Fruit fly (Drosophila melanogaster) whole organism, wandering third instar larva: ENCODE data around the gene CG5781.

Experiments
- CG9705 ChIP-seq: fragments of 200-800 bp; sonication (Bioruptor generic); optimal IDR thresholded peaks from 2 replicates; lab custom pipeline; 2018; ENCODE audit warnings: missing biosample characterization, mild to moderate bottlenecking, missing genetic modification characterization
- Dfd ChIP-seq: fragments of >200 bp; optimal IDR thresholded peaks from 2 replicates; lab custom pipeline; 2017; ENCODE audit warnings: missing biosample characterization, missing genetic modification characterization
- GATAd ChIP-seq: sonication (Bioruptor generic); optimal IDR thresholded peaks from 2 replicates; lab custom pipeline; 2016; ENCODE audit warnings: missing biosample characterization, missing genetic modification characterization
- HLH106 ChIP-seq: fragments of 200-800 bp; optimal IDR thresholded peaks from 3 replicates; lab custom pipeline; 2019; ENCODE audit warnings: missing biosample characterization, mild to moderate bottlenecking, missing genetic modification characterization, moderate library complexity
- Hnf4 ChIP-seq: fragments of 200-800 bp; sonication (Bioruptor generic); optimal IDR thresholded peaks from 2 replicates; lab custom pipeline; 2016; ENCODE audit warnings: missing biosample characterization, mild to moderate bottlenecking, missing genetic modification characterization
- Hr78 ChIP-seq: fragments of >200 bp; optimal IDR thresholded peaks from 2 replicates; lab custom pipeline; 2017; ENCODE audit warnings: missing biosample characterization, missing genetic modification characterization
- Hr83 ChIP-seq: fragments of 200-300 bp; sonication (Bioruptor generic); optimal IDR thresholded peaks from 2 replicates; lab custom pipeline; 2016; ENCODE audit warnings: missing biosample characterization, mild to moderate bottlenecking, missing genetic modification characterization, moderate library complexity; ENCODE audit not compliant: poor library complexity, severe bottlenecking
- Jra ChIP-seq: sonication (Bioruptor generic); optimal IDR thresholded peaks from 2 replicates; lab custom pipeline; 2016; ENCODE audit warnings: missing biosample characterization, missing genetic modification characterization
- Myc ChIP-seq: fragments of >200 bp; optimal IDR thresholded peaks from 2 replicates; lab custom pipeline; 2017
- N ChIP-seq: fragments of >200 bp; optimal IDR thresholded peaks from 2 replicates; lab custom pipeline; 2018; ENCODE audit warnings: missing biosample characterization, missing external identifiers, missing genetic modification characterization
- Rel ChIP-seq, 2 experiments: fragments of 200-800 bp; sonication (Bioruptor generic) in 1 of 2; optimal IDR thresholded peaks; 2 replicates in 1 of 2; 3 replicates in 1 of 2; lab custom pipeline; 2016 to 2019; ENCODE audit warnings: mild to moderate bottlenecking in 2 of 2, missing biosample characterization in 2 of 2, missing genetic modification characterization in 2 of 2, moderate library complexity in 1 of 2
- Sp1 ChIP-seq: fragments of 200-800 bp; sonication (Bioruptor generic); optimal IDR thresholded peaks from 3 replicates; lab custom pipeline; 2019; ENCODE audit warnings: missing biosample characterization, mild to moderate bottlenecking, missing genetic modification characterization, moderate library complexity
- Vsx2 ChIP-seq: fragments of 200-300, 225-300 bp; sonication (Bioruptor generic); optimal IDR thresholded peaks from 2 replicates; lab custom pipeline; 2018; ENCODE audit warnings: missing biosample characterization, missing genetic modification characterization; ENCODE audit not compliant: partially characterized antibody
- brk ChIP-seq: fragments of 200-800 bp; sonication (Bioruptor generic); optimal IDR thresholded peaks from 2 replicates; lab custom pipeline; 2016; ENCODE audit warnings: missing biosample characterization, mild to moderate bottlenecking, missing genetic modification characterization
- dl ChIP-seq, 2 experiments: fragments of 175-275, 200-275 bp in 1 of 2; fragments of 200-275 bp in 1 of 2; sonication (Bioruptor generic); optimal IDR thresholded peaks; lab custom pipeline; 2018; ENCODE audit warnings: mild to moderate bottlenecking in 2 of 2, missing biosample characterization in 2 of 2, missing genetic modification characterization in 2 of 2, moderate library complexity in 2 of 2; ENCODE audit not compliant: partially characterized antibody in 2 of 2, insufficient read depth in 1 of 2
- dmrt93B ChIP-seq: fragments of 200-800 bp; sonication (Bioruptor generic); optimal IDR thresholded peaks from 2 replicates; lab custom pipeline; 2018; ENCODE audit warnings: missing biosample characterization, mild to moderate bottlenecking, missing genetic modification characterization
- dsf ChIP-seq: sonication (Bioruptor generic); optimal IDR thresholded peaks from 2 replicates; lab custom pipeline; 2016; ENCODE audit warnings: missing biosample characterization, missing genetic modification characterization, borderline replicate concordance
- foxo ChIP-seq, 2 experiments: fragments of 200-800 bp; sonication (Bioruptor generic); optimal IDR thresholded peaks; 2 replicates in 1 of 2; 3 replicates in 1 of 2; lab custom pipeline; 2016 to 2017; ENCODE audit warnings: missing biosample characterization in 2 of 2, missing genetic modification characterization in 2 of 2
- h ChIP-seq: fragments of 200-800 bp; sonication (Bioruptor generic); optimal IDR thresholded peaks from 3 replicates; lab custom pipeline; 2016; ENCODE audit warnings: missing biosample characterization, mild to moderate bottlenecking, missing genetic modification characterization
- jim ChIP-seq: fragments of 175-275, 200-325 bp; sonication (Bioruptor generic); optimal IDR thresholded peaks from 2 replicates; lab custom pipeline; 2016; ENCODE audit warnings: missing biosample characterization, mild to moderate bottlenecking, missing genetic modification characterization
- lola ChIP-seq: fragments of >200 bp; optimal IDR thresholded peaks from 2 replicates; lab custom pipeline; 2017; ENCODE audit warnings: missing biosample characterization, missing genetic modification characterization
- pan ChIP-seq: fragments of >200 bp; optimal IDR thresholded peaks from 2 replicates; lab custom pipeline; 2017
- psq ChIP-seq: fragments of 200-800 bp; sonication (Bioruptor generic); optimal IDR thresholded peaks from 3 replicates; lab custom pipeline; 2017; ENCODE audit warnings: missing biosample characterization, mild to moderate bottlenecking, missing genetic modification characterization, moderate library complexity
- sage ChIP-seq: fragments of 200-800 bp; sonication (Bioruptor generic); optimal IDR thresholded peaks from 2 replicates; lab custom pipeline; 2016; ENCODE audit warnings: missing biosample characterization, mild to moderate bottlenecking, missing genetic modification characterization
- sv ChIP-seq: fragments of 200-800 bp; sonication (Bioruptor generic); optimal IDR thresholded peaks from 3 replicates; lab custom pipeline; 2016; ENCODE audit warnings: missing biosample characterization, missing genetic modification characterization
- tai ChIP-seq: sonication (Bioruptor generic); optimal IDR thresholded peaks from 2 replicates; lab custom pipeline; 2016; ENCODE audit warnings: missing biosample characterization, missing genetic modification characterization
- usp ChIP-seq: fragments of >200 bp; optimal IDR thresholded peaks from 2 replicates; lab custom pipeline; 2017; ENCODE audit warnings: missing biosample characterization, missing genetic modification characterization
- woc ChIP-seq: sonication (Bioruptor generic); optimal IDR thresholded peaks from 2 replicates; lab custom pipeline; 2016; ENCODE audit warnings: missing biosample characterization, mild to moderate bottlenecking, missing genetic modification characterization

Gene CG5781

DNA sequence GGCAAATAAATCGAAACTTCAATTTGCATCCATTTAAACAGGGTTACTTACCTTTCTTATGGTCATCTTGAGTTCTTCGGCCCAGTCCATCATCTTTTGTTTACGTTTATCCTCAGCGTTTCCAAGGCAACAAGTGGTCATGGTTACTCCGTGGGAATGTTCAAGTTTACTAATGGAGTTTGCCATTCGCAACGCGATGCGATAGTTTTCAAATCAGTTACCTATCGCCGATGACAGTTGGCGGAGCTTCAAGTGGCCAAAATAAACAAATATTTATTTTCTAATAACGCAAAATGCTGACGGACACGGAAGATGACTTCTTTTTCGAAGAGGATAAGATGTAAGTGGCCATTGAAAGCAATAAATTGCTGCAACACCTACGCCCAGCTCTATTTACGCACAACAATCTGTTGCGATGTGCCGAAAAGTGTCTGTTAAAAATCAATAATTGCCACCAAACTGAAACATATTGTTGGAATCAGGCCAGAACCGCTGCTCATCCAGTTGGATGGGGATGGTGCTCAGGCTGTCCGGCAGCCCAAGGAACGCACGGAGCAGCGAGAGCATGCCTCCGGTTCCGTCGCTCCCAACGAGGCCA, 2.2 kb downstream of the CG5781 start, which contains the start of the genes IFT43 and PICK1:
IFT43 (minus strand) TSS at position 166 of the 598 bp plus-strand sequence.
PICK1 (plus strand) TSS at position 211 of the 598 bp plus-strand sequence.
- TF ChIP-seq Hr83 (GFP tag; lab: Kevin White, UChicago) (peak; percentile 16), Hnf4 (GFP tag; lab: Kevin White, UChicago) (no peak)

DNA sequence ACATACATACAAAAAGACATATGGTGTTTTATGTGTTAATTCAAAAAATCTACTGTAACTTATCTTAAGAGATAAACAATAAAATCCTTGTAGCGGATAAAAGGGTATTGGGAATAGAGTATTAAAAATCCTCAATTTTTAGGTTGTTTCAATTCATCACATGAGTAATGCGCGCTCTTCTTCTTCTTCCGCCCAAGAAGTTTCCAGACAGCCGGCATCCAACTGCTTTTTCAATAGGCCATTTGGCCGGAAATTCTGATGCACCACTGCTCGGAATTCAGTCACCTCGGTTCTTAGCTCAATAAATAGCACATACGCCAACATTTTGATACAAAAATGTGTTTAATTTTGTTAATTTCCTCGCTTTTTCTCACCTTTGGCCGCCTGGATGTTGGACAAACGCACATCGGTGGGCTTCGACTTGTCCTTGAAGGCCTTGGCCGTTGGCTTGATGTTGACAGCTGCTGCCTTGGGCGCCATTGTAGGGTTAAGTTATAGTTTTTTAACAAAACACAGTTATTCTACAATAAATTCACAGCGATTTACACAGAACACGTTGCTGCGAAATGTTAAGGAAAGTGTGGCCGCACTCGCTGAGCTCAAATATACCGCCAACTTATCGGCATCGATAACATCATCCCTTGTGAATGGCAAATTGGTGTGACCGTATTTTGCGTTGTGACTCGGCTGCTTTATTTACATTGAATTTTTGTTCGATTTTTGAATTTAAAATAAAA, 4.6 kb downstream of the CG5781 start, which contains the start of the genes CCT4 and CG6153:
CCT4 (minus strand) TSS at position 592 of the 737 bp plus-strand sequence.
CG6153 (plus strand) TSS at position 651 of the 737 bp plus-strand sequence.
- no peak for TF ChIP-seq tai
- no peak for TF ChIP-seq N
- TF ChIP-seq Hr83 (GFP tag; lab: Kevin White, UChicago): no peak
- TF ChIP-seq Myc (lab: Kevin White, UChicago): peak; percentile 35
- TF ChIP-seq, all 38 proteins: peak for 1

DNA sequence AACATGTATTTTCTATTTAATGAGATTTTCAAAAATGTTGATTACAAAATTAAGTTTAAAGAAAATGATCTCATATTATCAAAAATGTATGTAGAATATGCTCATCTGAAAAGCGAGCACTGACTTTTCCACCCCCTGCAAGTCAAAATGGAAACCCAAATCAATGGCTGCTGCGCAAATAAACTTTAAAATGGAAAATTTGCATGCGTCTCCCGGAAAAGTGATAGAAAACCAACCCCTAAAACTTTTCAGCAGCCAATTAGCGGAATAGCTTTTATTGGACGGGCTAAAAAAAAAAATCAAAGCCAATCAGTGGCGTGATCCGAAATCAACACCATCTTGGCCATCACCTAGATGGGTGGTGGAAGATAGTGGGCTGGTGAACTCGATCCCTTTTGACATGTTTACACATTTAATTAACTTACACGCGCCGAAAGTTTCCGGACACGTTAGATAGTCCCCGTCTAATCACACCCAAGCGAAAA, 7.8 kb downstream of the CG5781 start:
- TF ChIP-seq CG9705 (GFP tag; lab: Kevin White, UChicago) (no peak), Vsx2 (GFP tag; lab: Kevin White, UChicago) (no peak), woc (GFP tag; lab: Kevin White, UChicago) (no peak), Dfd (GFP tag; lab: Kevin White, UChicago) (no peak), jim (GFP tag; lab: Kevin White, UChicago) (no peak), sage (GFP tag; lab: Kevin White, UChicago) (no peak), usp (GFP tag; lab: Kevin White, UChicago) (no peak), GATAd (GFP tag; lab: Kevin White, UChicago) (no peak), Sp1 (GFP tag; lab: Kevin White, UChicago) (no peak), psq (GFP tag; lab: Kevin White, UChicago) (no peak), foxo (GFP tag; optimal IDR thresholded peaks at IDR 0.05; lab: Kevin White, UChicago) (no peak), tai (no peak), pan (lab: Kevin White, UChicago) (no peak), N (no peak), dsf (no peak), lola (GFP tag; lab: Kevin White, UChicago) (no peak), Hr78 (GFP tag; lab: Kevin White, UChicago) (no peak), dl (GFP tag; optimal IDR thresholded peaks at IDR 0.05; lab: Kevin White, UChicago; ENCODE audit: insufficient read depth in 1 of 2, partially characterized antibody in 2 of 2) (no peak), sv (GFP tag; lab: Kevin White, UChicago) (no peak)

DNA sequence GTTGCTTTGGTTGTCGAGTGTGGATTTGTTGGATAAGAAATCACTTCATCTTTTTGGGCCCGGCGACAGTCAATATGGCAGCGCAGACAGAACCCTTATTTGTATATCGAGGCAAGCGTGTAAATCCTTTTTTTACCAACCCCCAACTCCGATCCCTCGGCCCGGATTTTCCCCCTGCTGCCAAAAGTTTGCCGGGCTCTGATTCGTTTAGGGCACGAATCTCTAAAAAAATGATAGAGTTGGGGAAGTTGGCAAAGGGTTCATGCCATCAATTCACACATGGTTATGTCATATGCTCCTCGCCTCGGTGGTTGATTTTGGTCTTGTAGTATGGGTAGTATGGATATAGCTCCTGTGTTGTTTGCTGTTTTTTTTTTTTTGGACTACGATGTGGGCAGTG, 10.3 kb downstream of the CG5781 start:
- TF ChIP-seq foxo (GFP tag; optimal IDR thresholded peaks at IDR 0.05; lab: Kevin White, UChicago) (no peak), HLH106 (tag; lab: Kevin White, UChicago) (no peak), h (GFP tag; lab: Kevin White, UChicago) (no peak), Jra (GFP tag; lab: Kevin White, UChicago) (no peak), Dfd (GFP tag; lab: Kevin White, UChicago) (no peak), sage (GFP tag; lab: Kevin White, UChicago) (no peak), Myc (lab: Kevin White, UChicago) (no peak), Rel (GFP tag; optimal IDR thresholded peaks at IDR 0.05; lab: Kevin White, UChicago) (no peak), Rel (tag; optimal IDR thresholded peaks at IDR 0.05; lab: Kevin White, UChicago) (no peak), sv (GFP tag; lab: Kevin White, UChicago) (no peak), Vsx2 (GFP tag; lab: Kevin White, UChicago) (no peak), jim (GFP tag; lab: Kevin White, UChicago) (no peak), Hr83 (GFP tag; lab: Kevin White, UChicago) (no peak), GATAd (GFP tag; lab: Kevin White, UChicago) (no peak), tai (no peak), dmrt93B (GFP tag; lab: Kevin White, UChicago) (no peak), dl (GFP tag; optimal IDR thresholded peaks at IDR 0.05; lab: Kevin White, UChicago; ENCODE audit: insufficient read depth in 1 of 2, partially characterized antibody in 2 of 2) (no peak), usp (GFP tag; lab: Kevin White, UChicago) (no peak), brk (GFP tag; lab: Kevin White, UChicago) (no peak)
